Worm (Caenorhabditis elegans): Measurements from ENCODE around the gene gex-2.

- TF ChIP-seq F13C5.2 (tag; optimal IDR thresholded peaks at IDR 0.05): no peak
- TF ChIP-seq tbx-11 (GFP tag; IDR thresholded peaks at IDR 0.05): no peak
- TF ChIP-seq ama-1 (optimal IDR thresholded peaks at IDR 0.05): no peak
- no peak for TF ChIP-seq scrt-1 (GFP tag; IDR thresholded peaks at IDR 0.05)
- TF ChIP-seq ets-7 (tag; optimal IDR thresholded peaks at IDR 0.05): no peak
- no peak for TF ChIP-seq ceh-36 (tag; optimal IDR thresholded peaks at IDR 0.05)
- no peak for TF ChIP-seq sea-1 (GFP tag; conservative IDR thresholded peaks at IDR 0.05)
- TF ChIP-seq hmbx-1 (tag; optimal IDR thresholded peaks at IDR 0.05): no peak
- TF ChIP-seq hmg-4 (GFP tag; optimal IDR thresholded peaks at IDR 0.05): no peak
- no peak for TF ChIP-seq aly-1 (tag; optimal IDR thresholded peaks at IDR 0.05)
- no peak for TF ChIP-seq B0310.2 (tag; optimal IDR thresholded peaks at IDR 0.05)
- TF ChIP-seq tbx-37 (GFP tag; conservative IDR thresholded peaks at IDR 0.05): no peak
These were observed 7.9 kb downstream of the gex-2 start for ce11 chrIV:580512-580911.

All from whole organism, early embryonic.